Fruit fly (Drosophila melanogaster): ENCODE results near the gene Rrp5.

Gene Rrp5

DNA sequence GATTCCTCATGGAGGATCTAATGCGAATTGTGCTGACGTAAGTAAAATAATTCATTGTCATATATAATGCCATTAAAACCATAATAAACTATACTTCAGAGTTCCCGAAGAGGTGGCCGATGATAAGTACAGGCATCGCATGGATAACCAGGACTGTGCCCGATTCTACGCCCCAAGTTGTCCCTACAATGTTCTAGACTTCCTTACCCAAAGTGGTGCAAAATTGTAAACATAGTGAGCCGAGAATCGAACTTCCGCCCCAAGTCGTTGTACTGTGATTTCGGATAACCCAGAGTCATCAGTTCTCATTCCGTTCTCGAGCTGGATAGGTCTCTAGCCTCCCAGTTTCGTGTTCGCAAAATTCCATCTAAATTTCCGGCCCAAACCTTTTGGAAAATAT lies 29.7 kb upstream of the Rrp5 start, which contains the start of gene CG33340:
Gene CG33340 (plus strand): TSS at position 301 of the 400 bp plus-strand sequence.
- TF ChIP-seq Hnf4 (GFP tag; optimal IDR thresholded peaks at IDR 0.05), result no peak
- no peak for TF ChIP-seq psq (GFP tag; optimal IDR thresholded peaks at IDR 0.05)
- no peak for TF ChIP-seq CG9705 (GFP tag; optimal IDR thresholded peaks at IDR 0.05)
- no peak for TF ChIP-seq Dif (GFP tag; optimal IDR thresholded peaks at IDR 0.05; ENCODE audit: partially characterized antibody)
- no peak for TF ChIP-seq lola (GFP tag; optimal IDR thresholded peaks at IDR 0.05)
- no peak for TF ChIP-seq Mio (GFP tag; optimal IDR thresholded peaks at IDR 0.05)
- no peak for TF ChIP-seq N (GFP tag; optimal IDR thresholded peaks at IDR 0.05)
- TF ChIP-seq sage (GFP tag; optimal IDR thresholded peaks at IDR 0.05), result no peak

DNA sequence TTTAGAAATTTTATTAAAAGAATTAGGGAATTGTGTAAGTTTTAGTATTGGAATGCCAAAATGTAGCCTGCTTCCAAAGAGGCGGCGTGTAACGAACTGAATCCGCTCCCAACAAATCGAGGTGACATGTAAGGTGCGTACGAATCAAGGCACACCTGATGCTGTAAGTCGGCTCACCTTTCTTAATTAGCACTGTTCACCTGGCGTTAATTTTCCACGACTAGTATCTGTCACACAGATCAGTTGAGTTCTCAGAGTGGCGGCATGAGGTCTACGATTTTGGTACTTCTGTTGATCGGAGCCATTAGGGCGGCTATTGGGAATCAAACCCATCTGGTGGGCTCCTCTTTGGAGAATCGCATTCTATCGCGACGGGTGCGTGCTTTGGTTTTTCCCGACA lies 28.5 kb upstream of the Rrp5 start, which contains the start of the genes CG5762 and CG33339:
Gene CG5762 (minus strand): TSS at position 101 of the 400 bp plus-strand sequence.
Gene CG33339 (plus strand): TSS at position 265 of the 400 bp plus-strand sequence.
- no peak for TF ChIP-seq Dfd (GFP tag; optimal IDR thresholded peaks at IDR 0.05)
- no peak for TF ChIP-seq Jra (GFP tag; optimal IDR thresholded peaks at IDR 0.05)
- TF ChIP-seq Myc (optimal IDR thresholded peaks at IDR 0.05), result no peak
- no peak for TF ChIP-seq rgr (GFP tag; optimal IDR thresholded peaks at IDR 0.05)
- no peak for TF ChIP-seq dsf (GFP tag; optimal IDR thresholded peaks at IDR 0.05; ENCODE audit: borderline replicate concordance)
- no peak for TF ChIP-seq Mio (GFP tag; optimal IDR thresholded peaks at IDR 0.05)
- TF ChIP-seq N (GFP tag; optimal IDR thresholded peaks at IDR 0.05), result no peak
- TF ChIP-seq fru (GFP tag; optimal IDR thresholded peaks at IDR 0.05), result no peak
- no peak for TF ChIP-seq brk (GFP tag; optimal IDR thresholded peaks at IDR 0.05)
- no peak for TF ChIP-seq sage (GFP tag; optimal IDR thresholded peaks at IDR 0.05)

DNA sequence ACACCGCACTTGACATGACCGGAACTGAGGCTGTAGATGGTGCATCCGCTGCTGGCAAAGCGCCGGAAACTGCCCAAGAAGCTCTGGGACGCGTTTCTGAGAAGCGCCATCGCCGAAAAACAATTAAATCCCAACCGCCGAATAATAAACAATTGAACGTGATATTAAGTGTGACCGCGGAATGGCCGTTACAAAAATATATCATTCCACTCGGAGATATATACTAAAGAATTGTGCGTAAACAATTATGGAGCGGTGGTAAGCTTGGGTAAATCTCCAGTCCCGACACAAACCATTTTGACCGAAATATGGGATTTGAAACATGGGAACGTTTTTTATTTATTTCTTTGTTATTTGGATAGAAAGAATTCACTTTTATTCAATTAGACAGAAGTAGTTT lies 26.8 kb upstream of the Rrp5 start, which contains the start of gene CG18528:
Gene CG18528 (minus strand): TSS at position 188 of the 400 bp plus-strand sequence.
- TF ChIP-seq Myc (optimal IDR thresholded peaks at IDR 0.05) (peak; percentile 57), br (GFP tag; optimal IDR thresholded peaks at IDR 0.05) (no peak)

DNA sequence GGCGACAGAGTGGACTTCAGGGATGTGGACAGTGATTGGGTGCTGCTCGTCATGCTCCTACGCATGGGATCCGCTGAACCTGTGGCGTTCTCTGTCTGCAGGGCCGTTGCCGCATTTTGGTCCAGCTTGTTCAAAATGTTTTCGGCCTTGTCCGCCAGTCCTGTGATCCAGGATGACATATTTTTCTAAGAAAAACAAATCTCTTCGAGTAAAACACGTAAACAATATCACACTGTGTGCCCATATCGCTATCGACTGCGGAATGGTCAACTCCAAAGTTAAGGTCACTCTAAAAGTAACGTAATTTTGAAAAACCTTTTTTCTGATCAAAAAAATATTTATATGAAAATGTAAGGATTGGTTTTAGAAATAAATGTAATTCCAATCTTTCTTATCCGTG lies 24.6 kb upstream of the Rrp5 start, which contains the start of gene Golgin84:
Gene Golgin84 (minus strand): TSS at position 241 of the 400 bp plus-strand sequence.
- TF ChIP-seq pan (optimal IDR thresholded peaks at IDR 0.05) (no peak), OdsH (GFP tag; optimal IDR thresholded peaks at IDR 0.05) (no peak), rgr (GFP tag; optimal IDR thresholded peaks at IDR 0.05) (no peak), fru (GFP tag; optimal IDR thresholded peaks at IDR 0.05) (no peak), foxo (GFP tag; optimal IDR thresholded peaks at IDR 0.05) (no peak), lola (GFP tag; optimal IDR thresholded peaks at IDR 0.05) (no peak), Sp1 (GFP tag; optimal IDR thresholded peaks at IDR 0.05) (no peak), GATAd (GFP tag; optimal IDR thresholded peaks at IDR 0.05) (no peak), dmrt93B (GFP tag; optimal IDR thresholded peaks at IDR 0.05) (no peak), psq (GFP tag; optimal IDR thresholded peaks at IDR 0.05) (no peak), Rel (GFP tag; optimal IDR thresholded peaks at IDR 0.05) (no peak), Rel (tag; optimal IDR thresholded peaks at IDR 0.05) (no peak), Dfd (GFP tag; optimal IDR thresholded peaks at IDR 0.05) (no peak), Hr83 (GFP tag; optimal IDR thresholded peaks at IDR 0.05; ENCODE audit: poor library complexity, severe bottlenecking) (no peak), N (GFP tag; optimal IDR thresholded peaks at IDR 0.05) (no peak), Vsx2 (GFP tag; optimal IDR thresholded peaks at IDR 0.05; ENCODE audit: partially characterized antibody) (no peak), Dif (GFP tag; optimal IDR thresholded peaks at IDR 0.05; ENCODE audit: partially characterized antibody) (no peak)

DNA sequence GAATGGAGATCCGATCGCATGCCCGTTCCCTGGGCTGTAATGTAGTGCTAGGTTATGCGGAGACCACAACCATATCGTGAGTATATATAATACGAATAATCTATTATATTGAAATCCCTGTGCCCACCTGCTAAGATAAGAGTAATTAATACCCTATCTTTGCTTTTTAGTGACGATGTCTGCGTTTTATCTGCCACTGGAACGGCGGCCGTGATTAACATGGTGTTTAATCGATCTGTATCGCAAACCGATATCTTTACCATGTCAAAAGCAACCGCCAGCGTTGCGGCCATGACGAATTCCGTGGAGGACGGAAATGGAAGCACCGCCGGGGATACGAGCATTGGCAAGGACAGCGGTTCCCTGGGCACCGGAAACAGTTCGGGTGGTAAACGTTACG lies 20.3 kb upstream of the Rrp5 start:
- no peak for TF ChIP-seq rgr (GFP tag; optimal IDR thresholded peaks at IDR 0.05)

DNA sequence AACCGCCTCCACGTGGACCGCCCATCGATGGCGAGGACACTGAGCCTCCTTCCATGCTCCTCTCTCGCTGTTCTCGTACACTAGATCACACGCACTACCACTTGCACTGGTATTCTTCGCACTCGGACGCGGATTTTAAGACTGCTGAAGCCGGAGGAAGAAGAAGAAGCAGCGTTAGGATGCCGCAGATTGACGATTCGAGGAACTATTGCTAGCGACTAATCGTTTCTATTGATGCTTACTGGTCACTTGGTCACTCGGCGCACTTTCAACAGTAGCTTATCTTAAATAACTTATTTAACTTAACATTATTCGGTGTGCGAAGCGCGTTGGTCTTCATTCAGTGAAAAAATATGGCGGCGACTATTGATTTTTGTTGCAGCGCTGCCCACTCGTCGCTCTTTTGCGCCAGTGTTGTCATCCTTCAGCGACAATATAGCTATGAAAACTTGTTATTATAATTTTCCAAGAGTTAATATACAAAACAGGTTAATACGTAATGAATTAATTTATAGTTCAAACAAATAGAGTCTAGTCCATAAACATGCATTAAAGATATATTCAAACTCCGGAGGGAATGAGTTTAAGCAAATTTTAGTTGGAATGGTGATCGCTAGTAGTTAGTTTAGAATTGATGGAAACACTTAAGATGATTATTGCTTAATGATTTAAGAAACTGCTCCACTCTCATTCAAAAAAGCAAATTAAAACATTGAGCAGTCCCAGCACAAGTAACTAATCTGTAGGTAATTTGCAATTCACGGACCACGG lies 15.5 kb upstream of the Rrp5 start, which contains the start of the genes CG5746 and CG6454:
Gene CG5746 (minus strand): TSS at position 372 of the 771 bp plus-strand sequence.
Gene CG6454 (plus strand): TSS at position 763 of the 771 bp plus-strand sequence.
- TF ChIP-seq Myc (optimal IDR thresholded peaks at IDR 0.05) (peak; percentile 87), tai (GFP tag; optimal IDR thresholded peaks at IDR 0.05) (no peak), Rel (GFP tag; optimal IDR thresholded peaks at IDR 0.05) (no peak), Rel (tag; optimal IDR thresholded peaks at IDR 0.05) (no peak), sv (GFP tag; optimal IDR thresholded peaks at IDR 0.05) (peak; percentile 56), GATAd (GFP tag; optimal IDR thresholded peaks at IDR 0.05) (no peak), Sp1 (GFP tag; optimal IDR thresholded peaks at IDR 0.05) (no peak), h (GFP tag; optimal IDR thresholded peaks at IDR 0.05) (no peak), Hr78 (GFP tag; optimal IDR thresholded peaks at IDR 0.05) (no peak), sage (GFP tag; optimal IDR thresholded peaks at IDR 0.05) (no peak), br (GFP tag; optimal IDR thresholded peaks at IDR 0.05) (no peak), Hnf4 (GFP tag; optimal IDR thresholded peaks at IDR 0.05) (no peak), fru (GFP tag; optimal IDR thresholded peaks at IDR 0.05) (no peak), dmrt93B (GFP tag; optimal IDR thresholded peaks at IDR 0.05) (no peak), brk (GFP tag; optimal IDR thresholded peaks at IDR 0.05) (no peak), psq (GFP tag; optimal IDR thresholded peaks at IDR 0.05) (peak; percentile 54), usp (GFP tag; optimal IDR thresholded peaks at IDR 0.05) (no peak), foxo (GFP tag; optimal IDR thresholded peaks at IDR 0.05) (no peak), CrebA (GFP tag; optimal IDR thresholded peaks at IDR 0.05; ENCODE audit: borderline replicate concordance) (no peak), ey (GFP tag; optimal IDR thresholded peaks at IDR 0.05) (peak; percentile 59), pan (optimal IDR thresholded peaks at IDR 0.05) (no peak), rgr (GFP tag; optimal IDR thresholded peaks at IDR 0.05) (no peak), OdsH (GFP tag; optimal IDR thresholded peaks at IDR 0.05) (no peak), Abd-B (GFP tag; optimal IDR thresholded peaks at IDR 0.05) (no peak), Dfd (GFP tag; optimal IDR thresholded peaks at IDR 0.05) (no peak), dl (GFP tag; optimal IDR thresholded peaks at IDR 0.05; ENCODE audit: insufficient read depth in 1 of 2, partially characterized antibody in 2 of 2) (no peak), dsf (GFP tag; optimal IDR thresholded peaks at IDR 0.05; ENCODE audit: borderline replicate concordance) (no peak)

All from whole organism, wandering third instar larva.